Fruit fly (Drosophila melanogaster) whole organism, embryonic: ENCODE data around the gene CG14669.

Source experiments
- Atf-2 ChIP-seq: fragments of 200-800 bp; sonication (Bioruptor generic); optimal IDR thresholded peaks from 2 replicates; lab custom pipeline; 2016; ENCODE audit warnings: missing biosample characterization, missing genetic modification characterization
- Bdp1 ChIP-seq: fragments of 200-800 bp; sonication (Bioruptor generic); optimal IDR thresholded peaks from 3 replicates; lab custom pipeline; 2016; ENCODE audit warnings: missing biosample characterization, missing genetic modification characterization
- CG10431 ChIP-seq: fragments of 200-800 bp; sonication (Bioruptor generic); optimal IDR thresholded peaks from 3 replicates; lab custom pipeline; 2018; ENCODE audit warnings: missing biosample characterization, mild to moderate bottlenecking, missing genetic modification characterization
- CG10543 ChIP-seq: fragments of 200-800 bp; sonication (Bioruptor generic); optimal IDR thresholded peaks from 3 replicates; lab custom pipeline; 2017; ENCODE audit warnings: missing biosample characterization, mild to moderate bottlenecking, missing genetic modification characterization, moderate library complexity
- CG10565 ChIP-seq: fragments of 200-800 bp; sonication (Bioruptor generic); optimal IDR thresholded peaks from 3 replicates; lab custom pipeline; 2016; ENCODE audit warnings: missing biosample characterization, mild to moderate bottlenecking, missing genetic modification characterization
- CG11093 ChIP-seq: fragments of 200-800 bp; sonication (Bioruptor generic); IDR thresholded peaks from 3 replicates; pipeline ENCODE4 v1.3.6; 2022; ENCODE audit warnings: missing biosample characterization, missing genetic modification characterization
- CG11456 ChIP-seq: fragments of 200-800 bp; sonication (Bioruptor generic); IDR thresholded peaks from 3 replicates; pipeline ENCODE4 v1.3.6; 2022; ENCODE audit warnings: missing biosample characterization, missing genetic modification characterization
- CG12659 ChIP-seq: fragments of 200-800 bp; sonication (Bioruptor generic); optimal IDR thresholded peaks from 3 replicates; lab custom pipeline; 2017; ENCODE audit warnings: mild to moderate bottlenecking, missing biosample characterization, missing genetic modification reagents, missing genetic modification characterization
- CG12744 ChIP-seq: fragments of 200-800 bp; sonication (Bioruptor generic); optimal IDR thresholded peaks from 2 replicates; lab custom pipeline; 2016; ENCODE audit warnings: missing biosample characterization, missing genetic modification characterization
- CG14667 ChIP-seq: fragments of 200-800 bp; sonication (Bioruptor generic); IDR thresholded peaks from 2 replicates; pipeline ENCODE4 v1.3.6; 2022; ENCODE audit warnings: missing biosample characterization, missing genetic modification characterization
- CG14860 ChIP-seq: fragments of 200-800 bp; sonication (Bioruptor generic); IDR thresholded peaks from 3 replicates; pipeline ENCODE4 v1.3.6; 2022; ENCODE audit warnings: missing biosample characterization, missing genetic modification characterization; ENCODE audit not compliant: partially characterized antibody
- CG15601 ChIP-seq: fragments of 200-800 bp; sonication (Bioruptor generic); optimal IDR thresholded peaks from 3 replicates; lab custom pipeline; 2019; ENCODE audit warnings: missing biosample characterization, mild to moderate bottlenecking, missing genetic modification characterization, moderate library complexity
- CG17912 ChIP-seq: fragments of 200-800 bp; sonication (Bioruptor generic); optimal IDR thresholded peaks from 2 replicates; lab custom pipeline; 2018; ENCODE audit warnings: missing biosample characterization, mild to moderate bottlenecking, missing genetic modification characterization
- CG3281 ChIP-seq: fragments of 200-800 bp; sonication (Bioruptor generic); optimal IDR thresholded peaks from 3 replicates; lab custom pipeline; 2017; ENCODE audit warnings: missing biosample characterization, mild to moderate bottlenecking, missing genetic modification characterization
- CG34376 ChIP-seq: fragments of 200-800 bp; sonication (Bioruptor generic); optimal IDR thresholded peaks from 2 replicates; lab custom pipeline; 2018; ENCODE audit warnings: missing biosample characterization, mild to moderate bottlenecking, missing genetic modification characterization
- CG5953 ChIP-seq: fragments of 200-800 bp; sonication (Bioruptor generic); IDR thresholded peaks from 2 replicates; pipeline ENCODE4 v1.3.6; 2022; ENCODE audit warnings: missing biosample characterization, missing genetic modification characterization
- CG7839 ChIP-seq: fragments of 200-800 bp; sonication (Bioruptor generic); optimal IDR thresholded peaks from 3 replicates; lab custom pipeline; 2018; ENCODE audit warnings: missing biosample characterization, mild to moderate bottlenecking, missing genetic modification characterization, moderate library complexity
- CG8765 ChIP-seq: fragments of 200-800 bp; sonication (Bioruptor generic); IDR thresholded peaks from 2 replicates; pipeline ENCODE4 v1.3.6; 2022; ENCODE audit warnings: missing biosample characterization, missing genetic modification characterization
- CHES-1-like ChIP-seq: fragments of 200-800 bp; sonication (Bioruptor generic); optimal IDR thresholded peaks from 2 replicates; lab custom pipeline; 2016; ENCODE audit warnings: missing biosample characterization, missing genetic modification characterization
- Chrac-16 ChIP-seq: fragments of 200-800 bp; sonication (Bioruptor generic); optimal IDR thresholded peaks from 3 replicates; lab custom pipeline; 2016; ENCODE audit warnings: missing biosample characterization, missing genetic modification characterization
- CoRest ChIP-seq: fragments of 200-800 bp; sonication (Bioruptor generic); optimal IDR thresholded peaks from 3 replicates; lab custom pipeline; 2018; ENCODE audit warnings: missing biosample characterization, mild to moderate bottlenecking, missing genetic modification characterization, moderate library complexity
- Dip3 ChIP-seq: fragments of 200-800 bp; sonication (Bioruptor generic); optimal IDR thresholded peaks from 3 replicates; lab custom pipeline; 2016; ENCODE audit warnings: missing biosample characterization, missing genetic modification characterization
- Dref ChIP-seq: fragments of 200-800 bp; sonication (Bioruptor generic); IDR thresholded peaks from 2 replicates; pipeline ENCODE4 v1.3.6; 2022; ENCODE audit warnings: missing biosample characterization, missing genetic modification characterization
- E2f1 ChIP-seq: fragments of 200-800 bp; sonication (Bioruptor generic); IDR thresholded peaks from 2 replicates; pipeline ENCODE4 v1.3.6; 2022; ENCODE audit warnings: missing biosample characterization, missing genetic modification characterization
- HLH54F ChIP-seq: fragments of 200-800 bp; sonication (Bioruptor generic); optimal IDR thresholded peaks from 3 replicates; lab custom pipeline; 2016; ENCODE audit warnings: missing biosample characterization, missing genetic modification characterization
- HmgZ ChIP-seq: fragments of 200-800 bp; sonication (Bioruptor generic); optimal IDR thresholded peaks from 2 replicates; lab custom pipeline; 2018; ENCODE audit warnings: missing biosample characterization, mild to moderate bottlenecking, missing genetic modification characterization
- Hmx ChIP-seq: fragments of 200-800 bp; sonication (Bioruptor generic); optimal IDR thresholded peaks from 2 replicates; lab custom pipeline; 2016; ENCODE audit warnings: missing biosample characterization, missing genetic modification characterization
- Meics ChIP-seq: fragments of 200-800 bp; sonication (Bioruptor generic); optimal IDR thresholded peaks from 2 replicates; lab custom pipeline; 2017; ENCODE audit warnings: missing biosample characterization, mild to moderate bottlenecking, missing genetic modification characterization
- Nf-YA ChIP-seq: fragments of 200-800 bp; sonication (Bioruptor generic); IDR thresholded peaks from 2 replicates; pipeline ENCODE4 v1.3.6; 2022; ENCODE audit warnings: missing biosample characterization, missing genetic modification characterization
- NfI ChIP-seq: fragments of 200-800 bp; sonication (Bioruptor generic); optimal IDR thresholded peaks from 3 replicates; lab custom pipeline; 2018; ENCODE audit warnings: missing biosample characterization, mild to moderate bottlenecking, missing genetic modification characterization, moderate library complexity
- Stat92E ChIP-seq, 3 experiments: fragments of >200 bp in 2 of 3; fragments of 200-800 bp in 1 of 3; sonication (Bioruptor generic) in 1 of 3; optimal IDR thresholded peaks; 2 replicates each; lab custom pipeline; 2017 to 2019; ENCODE audit warnings: missing biosample characterization in 3 of 3, missing genetic modification characterization in 3 of 3, mild to moderate bottlenecking in 1 of 3, moderate library complexity in 1 of 3
- Tbp ChIP-seq: fragments of >200 bp; optimal IDR thresholded peaks from 2 replicates; lab custom pipeline; 2018; ENCODE audit warnings: missing biosample characterization, missing genetic modification characterization
- al ChIP-seq: fragments of 200-800 bp; sonication (Bioruptor generic); IDR thresholded peaks from 2 replicates; pipeline ENCODE4 v1.3.6; 2022; ENCODE audit warnings: missing biosample characterization, missing genetic modification characterization
- ara ChIP-seq: fragments of 200-800 bp; sonication (Bioruptor generic); IDR thresholded peaks from 2 replicates; pipeline ENCODE4 v1.3.6; 2022; ENCODE audit warnings: missing biosample characterization, missing genetic modification characterization
- ci ChIP-seq: fragments of 200-800 bp; sonication (Bioruptor generic); IDR thresholded peaks from 3 replicates; pipeline ENCODE4 v1.3.6; 2022; ENCODE audit warnings: missing biosample characterization, missing genetic modification characterization
- dpn ChIP-seq, 2 experiments: fragments of 200-800 bp; sonication (Bioruptor generic); optimal IDR thresholded peaks; 3 replicates each; lab custom pipeline; 2016; ENCODE audit warnings: missing biosample characterization in 2 of 2, missing genetic modification characterization in 2 of 2
- gsb-n ChIP-seq: fragments of 200-800 bp; sonication (Bioruptor generic); optimal IDR thresholded peaks from 3 replicates; lab custom pipeline; 2018; ENCODE audit warnings: missing biosample characterization, mild to moderate bottlenecking, missing genetic modification characterization
- jumu ChIP-seq: fragments of 200-800 bp; sonication (Bioruptor generic); optimal IDR thresholded peaks from 3 replicates; lab custom pipeline; 2016; ENCODE audit warnings: missing biosample characterization, missing genetic modification characterization
- ken ChIP-seq: fragments of 200-800 bp; sonication (Bioruptor generic); IDR thresholded peaks from 3 replicates; pipeline ENCODE4 v1.3.6; 2022; ENCODE audit warnings: missing biosample characterization, missing genetic modification characterization
- lab ChIP-seq: fragments of 200-800 bp; sonication (Bioruptor generic); optimal IDR thresholded peaks from 3 replicates; lab custom pipeline; 2017; ENCODE audit warnings: missing biosample characterization, missing genetic modification characterization, mild to moderate bottlenecking, moderate library complexity, missing genetic modification reagents
- lilli ChIP-seq: fragments of 200-800 bp; sonication (Bioruptor generic); optimal IDR thresholded peaks from 3 replicates; lab custom pipeline; 2016; ENCODE audit warnings: missing biosample characterization, missing genetic modification characterization
- nau ChIP-seq: fragments of 200-800 bp; sonication (Bioruptor generic); optimal IDR thresholded peaks from 3 replicates; lab custom pipeline; 2017; ENCODE audit warnings: missing biosample characterization, mild to moderate bottlenecking, missing genetic modification characterization, missing genetic modification reagents
- nmo ChIP-seq: fragments of 200-800 bp; sonication (Bioruptor generic); optimal IDR thresholded peaks from 2 replicates; lab custom pipeline; 2018; ENCODE audit warnings: missing biosample characterization, mild to moderate bottlenecking, missing genetic modification characterization, moderate library complexity
- salm ChIP-seq: fragments of 200-800 bp; sonication (Bioruptor generic); optimal IDR thresholded peaks from 2 replicates; lab custom pipeline; 2018; ENCODE audit warnings: missing biosample characterization, mild to moderate bottlenecking, missing genetic modification characterization
- sc ChIP-seq, 3 experiments: fragments of >200 bp in 2 of 3; fragments of 200-800 bp in 1 of 3; sonication (Bioruptor generic) in 1 of 3; optimal IDR thresholded peaks; 2 replicates in 2 of 3; 3 replicates in 1 of 3; lab custom pipeline; 2017; ENCODE audit warnings: mild to moderate bottlenecking in 1 of 3, missing biosample characterization in 1 of 3, missing genetic modification characterization in 1 of 3, missing genetic modification reagents in 1 of 3
- scrt ChIP-seq: fragments of 200-800 bp; sonication (Bioruptor generic); optimal IDR thresholded peaks from 2 replicates; lab custom pipeline; 2018; ENCODE audit warnings: missing biosample characterization, mild to moderate bottlenecking, missing genetic modification characterization, moderate library complexity
- sd ChIP-seq: fragments of 200-800 bp; sonication (Bioruptor generic); optimal IDR thresholded peaks from 3 replicates; lab custom pipeline; 2018; ENCODE audit warnings: missing biosample characterization, mild to moderate bottlenecking, missing genetic modification characterization, moderate library complexity
- so ChIP-seq: fragments of 200-800 bp; sonication (Bioruptor generic); IDR thresholded peaks from 3 replicates; pipeline ENCODE4 v1.3.6; 2022; ENCODE audit warnings: missing biosample characterization, missing genetic modification characterization
- stc ChIP-seq: fragments of 200-800 bp; sonication (Bioruptor generic); IDR thresholded peaks from 2 replicates; pipeline ENCODE4 v1.3.6; 2022; ENCODE audit warnings: missing biosample characterization, missing genetic modification characterization
- trem ChIP-seq: fragments of 200-800 bp; optimal IDR thresholded peaks from 3 replicates; lab custom pipeline; 2019; ENCODE audit warnings: missing biosample characterization, mild to moderate bottlenecking, missing genetic modification characterization, moderate library complexity
- trh ChIP-seq: fragments of 200-800 bp; sonication (Bioruptor generic); optimal IDR thresholded peaks from 2 replicates; lab custom pipeline; 2016; ENCODE audit warnings: missing biosample characterization, missing genetic modification characterization
- zfh2 ChIP-seq: fragments of 200-800 bp; sonication (Bioruptor generic); optimal IDR thresholded peaks from 2 replicates; lab custom pipeline; 2016; ENCODE audit warnings: missing biosample characterization, missing genetic modification characterization

The CG14669 gene

DNA sequence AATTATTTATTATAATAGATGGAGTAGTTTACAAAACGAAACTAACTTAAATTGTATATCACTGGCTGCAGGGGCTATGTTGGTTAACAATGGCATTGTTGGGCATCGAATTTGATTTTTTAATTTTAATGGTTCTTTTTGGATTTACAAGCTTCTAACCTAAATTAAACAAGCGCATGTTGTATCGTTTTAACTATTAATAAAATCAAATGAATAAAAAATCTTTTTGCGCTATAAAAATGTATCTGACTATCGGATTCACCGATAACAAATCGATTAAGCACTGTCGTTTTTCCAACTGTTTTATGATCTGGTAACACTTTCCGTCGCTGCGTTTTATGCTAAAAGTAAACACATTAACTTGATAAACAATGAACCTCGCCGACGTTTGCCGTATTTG lies 39.6 kb upstream of the CG14669 start, which contains the start of the genes hd and CG14667 (continued):
- TF ChIP-seq CG7839: no peak
- no peak for TF ChIP-seq CG10431 (GFP tag; lab: Kevin White, UChicago)
- TF ChIP-seq CoRest: peak; percentile 28
- no peak for TF ChIP-seq CG5953
- no peak for TF ChIP-seq stc (GFP tag; lab: Robert Waterston, UW)
- peak; percentile 80 for TF ChIP-seq Dref (GFP tag; lab: Robert Waterston, UW)
- TF ChIP-seq CG12659 (GFP tag; lab: Kevin White, UChicago): peak; percentile 43
- no peak for TF ChIP-seq lab (GFP tag; lab: Kevin White, UChicago)
- TF ChIP-seq CG8765 (GFP tag; lab: Robert Waterston, UW): no peak
- no peak for TF ChIP-seq Nf-YA
- no peak for TF ChIP-seq ara (GFP tag; lab: Robert Waterston, UW)
- no peak for TF ChIP-seq sc (optimal IDR thresholded peaks at IDR 0.05; lab: Kevin White, UChicago)
- no peak for TF ChIP-seq sc (GFP tag; optimal IDR thresholded peaks at IDR 0.05; lab: Kevin White, UChicago)
- no peak for TF ChIP-seq ken (GFP tag; lab: Robert Waterston, UW)
- no peak for TF ChIP-seq CG34376 (GFP tag; lab: Kevin White, UChicago)
- TF ChIP-seq HLH54F (GFP tag; lab: Kevin White, UChicago): no peak
- TF ChIP-seq ci (GFP tag; lab: Robert Waterston, UW): no peak
- no peak for TF ChIP-seq Bdp1 (GFP tag; lab: Kevin White, UChicago)
- peak; percentile 10 for TF ChIP-seq CHES-1-like (GFP tag; lab: Kevin White, UChicago)
- no peak for TF ChIP-seq CG14667 (GFP tag; lab: Robert Waterston, UW)
- no peak for TF ChIP-seq CG12744 (GFP tag; lab: Kevin White, UChicago)
- no peak for TF ChIP-seq so (GFP tag; lab: Robert Waterston, UW)
- no peak for TF ChIP-seq al (GFP tag; lab: Robert Waterston, UW)
- TF ChIP-seq CG10543 (GFP tag; lab: Kevin White, UChicago): no peak
- TF ChIP-seq HmgZ: peak; percentile 15
- no peak for TF ChIP-seq Hmx (GFP tag; lab: Kevin White, UChicago)
- no peak for TF ChIP-seq sd (tag; lab: Kevin White, UChicago)
- TF ChIP-seq dpn (GFP tag; optimal IDR thresholded peaks at IDR 0.05; lab: Kevin White, UChicago): no peak
- no peak for TF ChIP-seq CG17912 (GFP tag; lab: Kevin White, UChicago)
- no peak for TF ChIP-seq Chrac-16 (GFP tag; lab: Kevin White, UChicago)
- TF ChIP-seq CG14860 (GFP tag; lab: Robert Waterston, UW): no peak
- TF ChIP-seq Atf-2 (GFP tag; lab: Kevin White, UChicago): no peak
- TF ChIP-seq E2f1: no peak
- peak; percentile 40 for TF ChIP-seq nmo (GFP tag; lab: Kevin White, UChicago)
- TF ChIP-seq salm: no peak
- TF ChIP-seq lilli: peak; percentile 5
- TF ChIP-seq nau (GFP tag; lab: Kevin White, UChicago): no peak
- no peak for TF ChIP-seq Tbp (GFP tag; lab: Kevin White, UChicago)
- TF ChIP-seq zfh2 (GFP tag; lab: Kevin White, UChicago): no peak
- TF ChIP-seq CG10565: no peak
- TF ChIP-seq Meics (GFP tag; lab: Kevin White, UChicago): no peak
- TF ChIP-seq Dip3 (GFP tag; lab: Kevin White, UChicago): no peak
- TF ChIP-seq scrt (GFP tag; lab: Kevin White, UChicago): no peak
- peak; percentile 64 for TF ChIP-seq trem
- no peak for TF ChIP-seq gsb-n (tag; lab: Kevin White, UChicago)
- peak; percentile 31 for TF ChIP-seq CG15601 (tag; lab: Kevin White, UChicago)
- no peak for TF ChIP-seq trh (GFP tag; lab: Kevin White, UChicago)
- TF ChIP-seq CG3281 (GFP tag; lab: Kevin White, UChicago): no peak
- TF ChIP-seq NfI (GFP tag; lab: Kevin White, UChicago): no peak
- TF ChIP-seq CG11456 (GFP tag; lab: Robert Waterston, UW): no peak
- no peak for TF ChIP-seq CG11093 (GFP tag; lab: Robert Waterston, UW)
- no peak for TF ChIP-seq jumu
- TF ChIP-seq Stat92E (GFP tag; optimal IDR thresholded peaks at IDR 0.05; lab: Kevin White, UChicago): peak in 1 of 3 experiments; percentile 11
